Worm (Caenorhabditis elegans) whole organism, L3 larva: ENCODE measurements around the gene ZC262.4.

ENCODE experiments used
- aly-2 ChIP-seq: fragments of 150-350 bp; optimal IDR thresholded peaks from 2 replicates; lab custom pipeline; 2014; ENCODE audit warnings: missing biosample characterization, missing genetic modification characterization
- ceh-82 ChIP-seq: fragments of 150-350 bp; optimal IDR thresholded peaks from 2 replicates; lab custom pipeline; 2014; ENCODE audit warnings: missing biosample characterization, missing genetic modification characterization
- daf-12 ChIP-seq: fragments of 150-350 bp; optimal IDR thresholded peaks from 2 replicates; lab custom pipeline; 2014; ENCODE audit warnings: missing biosample characterization, missing genetic modification reagents, missing genetic modification characterization
- egl-5 ChIP-seq: fragments of 150-350 bp; optimal IDR thresholded peaks from 2 replicates; lab custom pipeline; 2017; ENCODE audit warnings: missing biosample characterization, missing genetic modification reagents, missing genetic modification characterization, inconsistent platforms
- elt-3 ChIP-seq, 3 experiments: fragments of 150-350 bp in 1 of 3; sonication (generic microtip) in 2 of 3; optimal IDR thresholded peaks; 2 replicates in 2 of 3; 4 replicates in 1 of 3; lab custom pipeline; 2014 to 2017; ENCODE audit warnings: missing biosample characterization in 3 of 3, missing genetic modification characterization in 3 of 3
- fkh-10 ChIP-seq: sonication (generic microtip); optimal IDR thresholded peaks from 2 replicates; lab custom pipeline; 2017; ENCODE audit warnings: missing biosample characterization, missing genetic modification reagents, missing genetic modification characterization
- jun-1 ChIP-seq: fragments of 150-350 bp; optimal IDR thresholded peaks from 2 replicates; lab custom pipeline; 2014; ENCODE audit warnings: missing biosample characterization, missing genetic modification reagents, missing genetic modification characterization
- nhr-28 ChIP-seq: fragments of 150-350 bp; optimal IDR thresholded peaks from 2 replicates; lab custom pipeline; 2014; ENCODE audit warnings: missing biosample characterization, missing genetic modification characterization
- pqm-1 ChIP-seq: fragments of 150-350 bp; optimal IDR thresholded peaks from 2 replicates; lab custom pipeline; 2017; ENCODE audit warnings: missing biosample characterization, missing genetic modification characterization, inconsistent platforms
- unc-62 ChIP-seq: fragments of 150-350 bp; sonication (generic microtip); optimal IDR thresholded peaks from 4 replicates; lab custom pipeline; 2014; ENCODE audit warnings: missing biosample characterization, missing genetic modification reagents, missing genetic modification characterization
- zag-1 ChIP-seq: fragments of 150-350 bp; optimal IDR thresholded peaks from 2 replicates; lab custom pipeline; 2014; ENCODE audit warnings: missing biosample characterization, missing genetic modification characterization

- TF ChIP-seq daf-12 (tag; lab: Kevin White, UChicago) (no peak), pqm-1 (no peak), ceh-82 (tag; lab: Kevin White, UChicago) (no peak), fkh-10 (no peak), unc-62 (GFP tag; lab: Kevin White, UChicago) (no peak), zag-1 (tag; lab: Kevin White, UChicago) (no peak), elt-3 (tag; optimal IDR thresholded peaks at IDR 0.05; lab: Kevin White, UChicago) (no peak), egl-5 (tag; lab: Kevin White, UChicago) (no peak), nhr-28 (tag; lab: Kevin White, UChicago) (no peak), aly-2 (tag; lab: Kevin White, UChicago) (no peak), jun-1 (tag; lab: Kevin White, UChicago) (no peak)
These were observed 34.8 kb upstream of the ZC262.4 start for ce11 chrIII:8369172-8369571.
